Worm (Caenorhabditis elegans): Measurements from ENCODE around the gene msrp-6.
"Not testable (repeated sequence)": the region's sequence is repeated elsewhere in the genome, so short reads cannot be mapped to it uniquely, and the experiment has no call there.

The msrp-6 gene

ce11 chrII:2619148-2619547 lies at the start of gene msrp-6:
Gene msrp-6 (plus strand): TSS chrII:2619448.
- TF ChIP-seq pax-1, unc-86, nfya-1 (tag; optimal IDR thresholded peaks at IDR 0.05): not testable (repeated sequence)

DNA sequence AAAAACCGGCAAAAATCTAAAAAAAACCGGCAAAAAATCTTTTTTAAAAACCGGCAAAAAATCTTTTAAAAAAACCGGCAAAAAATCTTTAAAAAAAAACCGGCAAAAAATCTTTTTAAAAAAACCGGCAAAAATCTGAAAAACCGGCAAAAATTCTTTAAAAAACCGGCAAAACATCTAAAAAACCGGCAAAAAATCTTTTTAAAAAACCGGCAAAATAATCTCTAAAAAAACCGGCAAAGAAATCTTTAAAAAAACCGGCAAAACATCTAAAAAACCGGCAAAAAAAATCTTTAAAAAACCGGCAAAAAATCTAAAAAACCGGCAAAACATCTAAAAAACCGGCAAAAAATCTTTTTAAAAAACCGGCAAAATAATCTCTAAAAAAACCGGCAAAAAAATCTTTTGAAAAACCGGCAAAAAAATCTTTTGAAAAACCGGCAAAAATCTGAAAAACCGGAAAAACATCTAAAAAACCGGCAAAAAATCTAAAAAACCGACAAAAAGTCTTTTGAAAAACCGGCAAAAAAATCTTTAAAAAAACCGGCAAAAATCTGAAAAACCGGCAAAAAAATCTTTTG lies 48.8 kb upstream of the msrp-6 start:
- TF ChIP-seq unc-3 (GFP tag; conservative IDR thresholded peaks at IDR 0.05), result not testable (repeated sequence)
- peak; percentile 30 for TF ChIP-seq unc-3 (tag; optimal IDR thresholded peaks at IDR 0.05)
- TF ChIP-seq madf-2 (tag; optimal IDR thresholded peaks at IDR 0.05), result peak; percentile 61
- peak; percentile 27 for TF ChIP-seq ztf-16 (tag; optimal IDR thresholded peaks at IDR 0.05)
- peak; percentile 65 for TF ChIP-seq che-1 (tag; optimal IDR thresholded peaks at IDR 0.05)
- TF ChIP-seq pha-2 (tag; optimal IDR thresholded peaks at IDR 0.05), result peak; percentile 89
- peak; percentile 63 for TF ChIP-seq ahr-1 (tag; optimal IDR thresholded peaks at IDR 0.05)
- peak; percentile 41 for TF ChIP-seq lin-11 (tag; optimal IDR thresholded peaks at IDR 0.05)
- TF ChIP-seq hlh-13 (GFP tag; optimal IDR thresholded peaks at IDR 0.05), result peak; percentile 35
- peak; percentile 62 for TF ChIP-seq gmeb-2 (tag; optimal IDR thresholded peaks at IDR 0.05)
- TF ChIP-seq ttx-3 (tag; optimal IDR thresholded peaks at IDR 0.05), result peak; percentile 76
- peak; percentile 24 for TF ChIP-seq elt-2 (tag; optimal IDR thresholded peaks at IDR 0.05)
- TF ChIP-seq Y22D7AL.16 (tag; optimal IDR thresholded peaks at IDR 0.05), result peak; percentile 36
- TF ChIP-seq sox-4 (tag; optimal IDR thresholded peaks at IDR 0.05), result peak; percentile 32
- peak; percentile 67 for TF ChIP-seq K02D7.2 (tag; optimal IDR thresholded peaks at IDR 0.05)

ce11 chrII:2578216-2578615 lies 41.0 kb upstream of the msrp-6 start:
- TF ChIP-seq zip-5 (tag; optimal IDR thresholded peaks at IDR 0.05) (no peak), eyg-1 (tag; optimal IDR thresholded peaks at IDR 0.05) (no peak), tbx-2 (tag; optimal IDR thresholded peaks at IDR 0.05) (no peak), lim-6 (tag; optimal IDR thresholded peaks at IDR 0.05) (no peak), ceh-18 (tag; optimal IDR thresholded peaks at IDR 0.05) (no peak)

- TF ChIP-seq ztf-16 (tag; optimal IDR thresholded peaks at IDR 0.05) (no peak), nhr-11 (tag; optimal IDR thresholded peaks at IDR 0.05) (no peak), K02D7.2 (tag; optimal IDR thresholded peaks at IDR 0.05) (no peak), elt-4 (tag; optimal IDR thresholded peaks at IDR 0.05) (no peak), pag-3 (tag; optimal IDR thresholded peaks at IDR 0.05; ENCODE audit: borderline replicate concordance) (no peak), ceh-45 (GFP tag; IDR thresholded peaks at IDR 0.05) (no peak), ahr-1 (tag; optimal IDR thresholded peaks at IDR 0.05) (no peak), ref-2 (tag; optimal IDR thresholded peaks at IDR 0.05) (no peak), hlh-8 (tag; optimal IDR thresholded peaks at IDR 0.05) (no peak), ttx-3 (tag; optimal IDR thresholded peaks at IDR 0.05) (no peak), che-1 (tag; optimal IDR thresholded peaks at IDR 0.05) (no peak), sdc-2 (tag; optimal IDR thresholded peaks at IDR 0.05) (no peak), hlh-15 (tag; optimal IDR thresholded peaks at IDR 0.05) (no peak), mec-3 (tag; optimal IDR thresholded peaks at IDR 0.05; ENCODE audit: borderline replicate concordance) (no peak), unc-42 (tag; optimal IDR thresholded peaks at IDR 0.05) (no peak)
Observed at ce11 chrII:2583044-2583443, 36.2 kb upstream of the msrp-6 start, which contains the start of gene sri-74. Gene sri-74 (minus strand): TSS chrII:2583144.

- TF ChIP-seq nfya-1 (tag; optimal IDR thresholded peaks at IDR 0.05) (no peak), lin-11 (tag; optimal IDR thresholded peaks at IDR 0.05) (no peak), ahr-1 (tag; optimal IDR thresholded peaks at IDR 0.05) (no peak), sox-4 (tag; optimal IDR thresholded peaks at IDR 0.05) (no peak), ceh-19 (GFP tag; optimal IDR thresholded peaks at IDR 0.05) (no peak), pha-4 (tag; optimal IDR thresholded peaks at IDR 0.05) (no peak), unc-3 (GFP tag; conservative IDR thresholded peaks at IDR 0.05) (no peak), unc-3 (tag; optimal IDR thresholded peaks at IDR 0.05) (no peak), unc-86 (tag; optimal IDR thresholded peaks at IDR 0.05) (no peak), fkh-6 (tag; optimal IDR thresholded peaks at IDR 0.05) (no peak), lim-6 (tag; optimal IDR thresholded peaks at IDR 0.05) (no peak), hlh-8 (tag; optimal IDR thresholded peaks at IDR 0.05) (no peak), pax-1 (tag; optimal IDR thresholded peaks at IDR 0.05) (no peak), sdc-2 (tag; optimal IDR thresholded peaks at IDR 0.05) (no peak), che-1 (tag; optimal IDR thresholded peaks at IDR 0.05) (no peak), hlh-6 (tag; optimal IDR thresholded peaks at IDR 0.05) (no peak), ceh-18 (tag; optimal IDR thresholded peaks at IDR 0.05) (no peak), odd-2 (tag; optimal IDR thresholded peaks at IDR 0.05) (no peak), tbx-7 (tag; optimal IDR thresholded peaks at IDR 0.05) (no peak)
Observed at ce11 chrII:2585493-2585892, 33.8 kb upstream of the msrp-6 start, which contains the start of gene sri-36. Gene sri-36 (minus strand): TSS chrII:2585593.

All from whole organism, late embryonic.